Worm (Caenorhabditis elegans): ENCODE results near the gene F14H8.5.

ce11 chrV:15051720-15052119 is 30.9 kb downstream of the F14H8.5 start:
- TF ChIP-seq snpc-4 (tag; optimal IDR thresholded peaks at IDR 0.05) (no peak), fos-1 (tag; optimal IDR thresholded peaks at IDR 0.05) (no peak), ztf-11 (tag; optimal IDR thresholded peaks at IDR 0.05) (no peak), tbx-2 (tag; optimal IDR thresholded peaks at IDR 0.05) (no peak)
